Fruit fly (Drosophila melanogaster): ENCODE results near the gene CG5131.

CG5131 gene

dm6 chr2L:17480943-17481580 lies 3.2 kb upstream of the CG5131 start, which contains the start of the genes fws and Lamtor3 (continued):
- peak; percentile 98 for TF ChIP-seq CG2712 (tag; optimal IDR thresholded peaks at IDR 0.05)
- TF ChIP-seq pum (GFP tag; optimal IDR thresholded peaks at IDR 0.05) = peak; percentile 68
- TF ChIP-seq CG15011 (GFP tag; optimal IDR thresholded peaks at IDR 0.05) = peak; percentile 94
- peak; percentile 72 for TF ChIP-seq CG33213 (GFP tag; optimal IDR thresholded peaks at IDR 0.05)
- TF ChIP-seq Hr39 (optimal IDR thresholded peaks at IDR 0.05) = no peak
- peak; percentile 98 for TF ChIP-seq gt (GFP tag; IDR thresholded peaks at IDR 0.05)
- peak; percentile 92 for TF ChIP-seq Max (GFP tag; optimal IDR thresholded peaks at IDR 0.05)
- TF ChIP-seq HmgD (GFP tag; optimal IDR thresholded peaks at IDR 0.05) = no peak
- peak; percentile 95 for TF ChIP-seq CG1024 (GFP tag; IDR thresholded peaks at IDR 0.05)
- no peak for TF ChIP-seq cad (GFP tag; optimal IDR thresholded peaks at IDR 0.05)
- TF ChIP-seq hbn (GFP tag; IDR thresholded peaks at IDR 0.05; ENCODE audit: partially characterized antibody) = peak; percentile 27; the same call in 1 of the 2 replicates
- peak; percentile 96 for TF ChIP-seq ham (GFP tag; IDR thresholded peaks at IDR 0.05)
- peak; percentile 93 for TF ChIP-seq CG18011 (GFP tag; optimal IDR thresholded peaks at IDR 0.05)
- peak; percentile 95 to 99 for TF ChIP-seq bsh (GFP tag; optimal IDR thresholded peaks at IDR 0.05)
- no peak for TF ChIP-seq pros (GFP tag; optimal IDR thresholded peaks at IDR 0.05)
- peak; percentile 96 for TF ChIP-seq CG10979 (tag; optimal IDR thresholded peaks at IDR 0.05)
- TF ChIP-seq cas (GFP tag; IDR thresholded peaks at IDR 0.05) = peak; percentile 98
- peak; percentile 95 for TF ChIP-seq CG4617 (GFP tag; optimal IDR thresholded peaks at IDR 0.05; ENCODE audit: borderline replicate concordance)
- no peak for TF ChIP-seq gfzf (GFP tag; optimal IDR thresholded peaks at IDR 0.05)
- TF ChIP-seq lilli (GFP tag; optimal IDR thresholded peaks at IDR 0.05) = peak; percentile 97
- TF ChIP-seq CG32772 (GFP tag; IDR thresholded peaks at IDR 0.05) = peak; percentile 99
- peak; percentile 99 for TF ChIP-seq Gug (GFP tag; IDR thresholded peaks at IDR 0.05)
- TF ChIP-seq Mad (GFP tag; optimal IDR thresholded peaks at IDR 0.05) = peak; percentile 96
- peak; percentile 99 for TF ChIP-seq sob (GFP tag; IDR thresholded peaks at IDR 0.05)
- peak; percentile 97 for TF ChIP-seq caup (GFP tag; optimal IDR thresholded peaks at IDR 0.05; ENCODE audit: severe bottlenecking)
- TF ChIP-seq jigr1 (GFP tag; IDR thresholded peaks at IDR 0.05) = peak; percentile 96
- TF ChIP-seq YL-1 (GFP tag; optimal IDR thresholded peaks at IDR 0.05) = peak; percentile 92
- peak; percentile 87 for TF ChIP-seq tx (GFP tag; optimal IDR thresholded peaks at IDR 0.05)
- peak; percentile 92 for TF ChIP-seq Hand (GFP tag; optimal IDR thresholded peaks at IDR 0.05)
- no peak for TF ChIP-seq cg (GFP tag; optimal IDR thresholded peaks at IDR 0.05)
- TF ChIP-seq Fer1 (GFP tag; optimal IDR thresholded peaks at IDR 0.05) = peak; percentile 96
- TF ChIP-seq HLH54F (GFP tag; optimal IDR thresholded peaks at IDR 0.05) = peak; percentile 92
- TF ChIP-seq en (GFP tag; optimal IDR thresholded peaks at IDR 0.05) = peak; percentile 31
- TF ChIP-seq CG15696 (tag; optimal IDR thresholded peaks at IDR 0.05) = peak; percentile 88
- TF ChIP-seq kah (GFP tag; optimal IDR thresholded peaks at IDR 0.05) = peak; percentile 88
- TF ChIP-seq fu2 (GFP tag; optimal IDR thresholded peaks at IDR 0.05) = peak; percentile 87
- TF ChIP-seq MTF-1 (GFP tag; optimal IDR thresholded peaks at IDR 0.05; ENCODE audit: borderline replicate concordance) = peak; percentile 95
- TF ChIP-seq Dp (GFP tag; optimal IDR thresholded peaks at IDR 0.05) = peak; percentile 56
- peak; percentile 97 for TF ChIP-seq CG3407 (GFP tag; optimal IDR thresholded peaks at IDR 0.05)
- peak; percentile 99 for TF ChIP-seq chm (GFP tag; IDR thresholded peaks at IDR 0.05)
- peak; percentile 90 for TF ChIP-seq CG8359 (GFP tag; optimal IDR thresholded peaks at IDR 0.05; ENCODE audit: borderline replicate concordance)
- TF ChIP-seq cato (GFP tag; optimal IDR thresholded peaks at IDR 0.05; ENCODE audit: borderline replicate concordance) = peak; percentile 96
- peak; percentile 99 for TF ChIP-seq tgo (GFP tag; IDR thresholded peaks at IDR 0.05)
- peak; percentile 97 for TF ChIP-seq Asciz (GFP tag; optimal IDR thresholded peaks at IDR 0.05)
- TF ChIP-seq CG17829 (tag; optimal IDR thresholded peaks at IDR 0.05) = peak; percentile 98
- TF ChIP-seq zen (tag; optimal IDR thresholded peaks at IDR 0.05) = peak; percentile 98
- TF ChIP-seq CG14014 (GFP tag; IDR thresholded peaks at IDR 0.05) = peak; percentile 99
- TF ChIP-seq Lhr (GFP tag; optimal IDR thresholded peaks at IDR 0.05) = peak; percentile 93
- TF ChIP-seq grn (GFP tag; optimal IDR thresholded peaks at IDR 0.05) = no peak
- TF ChIP-seq ci (GFP tag; IDR thresholded peaks at IDR 0.05) = peak; percentile 99
